Worm (Caenorhabditis elegans) whole organism, L4 larva: ENCODE results near the gene hgrs-1.

Experiments
- D1046.2 ChIP-seq: fragments of 200-800 bp; sonication (Bioruptor generic); IDR thresholded peaks from 2 replicates; pipeline ENCODE4 v1.3.6; 2022; ENCODE audit warnings: missing genetic modification characterization, missing compliant biosample characterization
- F37D6.2 ChIP-seq: sonication (generic microtip); optimal IDR thresholded peaks from 2 replicates; lab custom pipeline; 2016; ENCODE audit warnings: mild to moderate bottlenecking, missing genetic modification characterization, missing compliant biosample characterization
- F44E2.7 ChIP-seq: fragments of 200-800 bp; sonication (Bioruptor generic); IDR thresholded peaks from 2 replicates; pipeline ENCODE4 v2.1.2; 2022; ENCODE audit warnings: missing genetic modification characterization, missing compliant biosample characterization
- F49E8.2 ChIP-seq: sonication (generic microtip); optimal IDR thresholded peaks from 2 replicates; lab custom pipeline; 2016; ENCODE audit warnings: missing compliant biosample characterization, mild to moderate bottlenecking, missing genetic modification characterization, borderline replicate concordance
- R02D3.7 ChIP-seq: fragments of 150-350 bp; sonication (generic microtip); optimal IDR thresholded peaks from 3 replicates; lab custom pipeline; 2014; ENCODE audit warnings: missing biosample characterization, missing genetic modification characterization
- Y105C5A.15 ChIP-seq: fragments of 200-800 bp; sonication (Bioruptor generic); IDR thresholded peaks from 2 replicates; pipeline ENCODE4 v1.3.6; 2022; ENCODE audit warnings: missing genetic modification characterization, missing compliant biosample characterization
- ZK546.5 ChIP-seq, 2 experiments: sonication (generic microtip); optimal IDR thresholded peaks; 2 replicates each; lab custom pipeline; 2017; ENCODE audit warnings: missing biosample characterization in 2 of 2, missing genetic modification characterization in 2 of 2
- aly-2 ChIP-seq: sonication (generic microtip); optimal IDR thresholded peaks from 2 replicates; lab custom pipeline; 2018; ENCODE audit warnings: missing biosample characterization, missing genetic modification characterization
- ceh-28 ChIP-seq: fragments of 150-350 bp; optimal IDR thresholded peaks from 2 replicates; lab custom pipeline; 2014; ENCODE audit warnings: missing biosample characterization, missing genetic modification reagents, missing genetic modification characterization
- ceh-62 ChIP-seq: sonication (generic microtip); optimal IDR thresholded peaks from 2 replicates; lab custom pipeline; 2017; ENCODE audit warnings: missing biosample characterization, missing genetic modification characterization
- cey-2 ChIP-seq: sonication (generic microtip); optimal IDR thresholded peaks from 3 replicates; lab custom pipeline; 2017; ENCODE audit warnings: missing genetic modification characterization, mild to moderate bottlenecking, missing compliant biosample characterization, antibody characterized with exemption, borderline replicate concordance; ENCODE audit not compliant: insufficient read depth
- ctbp-1 ChIP-seq: fragments of 200-800 bp; sonication (Bioruptor generic); IDR thresholded peaks from 2 replicates; pipeline ENCODE4 v1.3.6; 2022; ENCODE audit warnings: missing genetic modification reagents, missing genetic modification characterization, missing compliant biosample characterization
- daf-16 ChIP-seq, 3 experiments: sonication (generic microtip); optimal IDR thresholded peaks; 2 replicates each; lab custom pipeline; 2016 to 2017; ENCODE audit warnings: missing genetic modification characterization in 3 of 3, missing genetic modification reagents in 3 of 3, mild to moderate bottlenecking in 2 of 3, missing compliant biosample characterization in 2 of 3, missing biosample characterization in 1 of 3, moderate library complexity in 1 of 3
- daf-8 ChIP-seq: fragments of 200-800 bp; sonication (Bioruptor generic); IDR thresholded peaks from 2 replicates; pipeline ENCODE4 v1.3.6; 2022; ENCODE audit warnings: missing genetic modification characterization, missing compliant biosample characterization
- dmd-6 ChIP-seq: fragments of 200-800 bp; sonication (Bioruptor generic); IDR thresholded peaks from 2 replicates; pipeline ENCODE4 v1.3.6; 2022; ENCODE audit warnings: missing genetic modification reagents, missing genetic modification characterization, missing compliant biosample characterization
- dve-1 ChIP-seq: sonication (generic microtip); optimal IDR thresholded peaks from 2 replicates; lab custom pipeline; 2017; ENCODE audit warnings: antibody characterized with exemption, mild to moderate bottlenecking, missing genetic modification characterization, missing compliant biosample characterization; ENCODE audit not compliant: insufficient read depth
- egl-43 ChIP-seq: fragments of 200-800 bp; sonication (Bioruptor generic); IDR thresholded peaks from 2 replicates; pipeline ENCODE4 v1.3.6; 2022; ENCODE audit warnings: missing genetic modification reagents, missing genetic modification characterization, missing compliant biosample characterization
- fos-1 ChIP-seq: fragments of 150-350 bp; optimal IDR thresholded peaks from 2 replicates; lab custom pipeline; 2014; ENCODE audit warnings: missing biosample characterization, missing genetic modification characterization
- hif-1 ChIP-seq, 2 experiments: sonication (generic microtip); optimal IDR thresholded peaks; 2 replicates each; lab custom pipeline; 2016 to 2017; ENCODE audit warnings: missing compliant biosample characterization in 2 of 2, missing genetic modification characterization in 2 of 2, missing genetic modification reagents in 2 of 2, missing genotype in 2 of 2, mild to moderate bottlenecking in 1 of 2
- hlh-11 ChIP-seq: fragments of 200-800 bp; sonication (Bioruptor generic); optimal IDR thresholded peaks from 2 replicates; lab custom pipeline; 2018; ENCODE audit warnings: mild to moderate bottlenecking, missing genetic modification characterization, missing compliant biosample characterization
- hlh-30 ChIP-seq: sonication (generic microtip); optimal IDR thresholded peaks from 2 replicates; lab custom pipeline; 2017; ENCODE audit warnings: antibody characterized with exemption, mild to moderate bottlenecking, missing genetic modification characterization, missing compliant biosample characterization; ENCODE audit not compliant: insufficient read depth
- hmg-1.1 ChIP-seq: fragments of 200-800 bp; sonication (Bioruptor generic); IDR thresholded peaks from 2 replicates; pipeline ENCODE4 v1.3.6; 2022; ENCODE audit warnings: missing genetic modification reagents, missing genetic modification characterization, missing compliant biosample characterization
- lin-1 ChIP-seq: fragments of 200-800 bp; sonication (Bioruptor generic); IDR thresholded peaks from 2 replicates; pipeline ENCODE4 v1.3.6; 2022; ENCODE audit warnings: missing genetic modification reagents, missing genetic modification characterization, missing compliant biosample characterization
- lin-13 ChIP-seq: fragments of 150-350 bp; optimal IDR thresholded peaks from 2 replicates; lab custom pipeline; 2014; ENCODE audit warnings: missing biosample characterization, missing genetic modification reagents, missing genetic modification characterization
- lin-15B ChIP-seq: fragments of 150-350 bp; sonication (generic microtip); optimal IDR thresholded peaks from 3 replicates; lab custom pipeline; 2014; ENCODE audit warnings: missing biosample characterization, missing genetic modification characterization
- lsy-2 ChIP-seq, 2 experiments: fragments of 150-350 bp in 1 of 2; sonication (generic microtip) in 1 of 2; optimal IDR thresholded peaks; 2 replicates each; lab custom pipeline; 2014 to 2017; ENCODE audit warnings: missing biosample characterization in 2 of 2, missing genetic modification characterization in 2 of 2
- madf-5 ChIP-seq, 2 experiments: fragments of 200-800 bp; sonication (Bioruptor generic); IDR thresholded peaks; 2 replicates each; pipeline ENCODE4 v1.3.6; 2022; ENCODE audit warnings: missing compliant biosample characterization in 2 of 2, missing genetic modification characterization in 2 of 2
- mep-1 ChIP-seq: fragments of 150-350 bp; sonication (generic microtip); optimal IDR thresholded peaks from 3 replicates; lab custom pipeline; 2014; ENCODE audit warnings: missing biosample characterization, missing genetic modification characterization
- mes-2 ChIP-seq: sonication (generic microtip); optimal IDR thresholded peaks from 2 replicates; lab custom pipeline; 2016; ENCODE audit warnings: missing genotype, mild to moderate bottlenecking, missing genetic modification characterization, missing compliant biosample characterization; ENCODE audit not compliant: poor library complexity, severe bottlenecking
- mxl-3 ChIP-seq: fragments of 200-800 bp; sonication (Bioruptor generic); optimal IDR thresholded peaks from 2 replicates; lab custom pipeline; 2018; ENCODE audit warnings: mild to moderate bottlenecking, missing genetic modification characterization, missing compliant biosample characterization
- nhr-111 ChIP-seq: fragments of 200-800 bp; sonication (Bioruptor generic); optimal IDR thresholded peaks from 2 replicates; lab custom pipeline; 2018; ENCODE audit warnings: mild to moderate bottlenecking, missing genetic modification characterization, missing compliant biosample characterization
- nhr-48 ChIP-seq: sonication (generic microtip); optimal IDR thresholded peaks from 2 replicates; lab custom pipeline; 2016; ENCODE audit warnings: mild to moderate bottlenecking, missing genetic modification characterization, missing compliant biosample characterization
- nhr-76 ChIP-seq: fragments of 150-350 bp; optimal IDR thresholded peaks from 2 replicates; lab custom pipeline; 2014; ENCODE audit warnings: missing biosample characterization, missing genetic modification characterization
- nhr-77 ChIP-seq: fragments of 150-350 bp; optimal IDR thresholded peaks from 2 replicates; lab custom pipeline; 2014; ENCODE audit warnings: missing biosample characterization, missing genetic modification characterization
- pha-4 ChIP-seq, 2 experiments: fragments of 150-350 bp in 1 of 2; fragments of 200-800 bp in 1 of 2; sonication (Bioruptor generic) in 1 of 2; IDR thresholded peaks in 1 of 2; optimal IDR thresholded peaks in 1 of 2; 2 replicates each; pipeline versions ENCODE4 v1.3.6 to Lab custom; 2014 to 2022; ENCODE audit warnings: missing genetic modification characterization in 2 of 2, missing genetic modification reagents in 2 of 2, missing biosample characterization in 1 of 2, missing compliant biosample characterization in 1 of 2
- pqm-1 ChIP-seq: sonication (generic microtip); optimal IDR thresholded peaks from 2 replicates; lab custom pipeline; 2017; ENCODE audit warnings: missing biosample characterization, missing genetic modification characterization
- rbr-2 ChIP-seq: sonication (generic microtip); optimal IDR thresholded peaks from 2 replicates; lab custom pipeline; 2016; ENCODE audit warnings: missing genotype, missing genetic modification characterization, missing compliant biosample characterization
- set-16 ChIP-seq: fragments of 200-800 bp; sonication (Bioruptor generic); IDR thresholded peaks from 2 replicates; pipeline ENCODE4 v1.3.6; 2022; ENCODE audit warnings: missing genetic modification reagents, missing genetic modification characterization, missing compliant biosample characterization
- snpc-1.2 ChIP-seq: fragments of 200-800 bp; sonication (Bioruptor generic); IDR thresholded peaks from 2 replicates; pipeline ENCODE4 v1.3.6; 2022; ENCODE audit warnings: missing genetic modification reagents, missing genetic modification characterization, missing compliant biosample characterization
- snpc-4 ChIP-seq: fragments of 150-350 bp; optimal IDR thresholded peaks from 2 replicates; lab custom pipeline; 2014; ENCODE audit warnings: missing biosample characterization, missing genetic modification characterization
- unc-130 ChIP-seq: sonication (generic microtip); optimal IDR thresholded peaks from 2 replicates; lab custom pipeline; 2016; ENCODE audit warnings: missing genetic modification reagents, missing genetic modification characterization, missing compliant biosample characterization
- unc-39 ChIP-seq: sonication (generic microtip); optimal IDR thresholded peaks from 2 replicates; lab custom pipeline; 2017; ENCODE audit warnings: missing biosample characterization, missing genetic modification characterization
- unc-62 ChIP-seq, 3 experiments: fragments of 150-350 bp in 1 of 3; sonication (generic microtip); optimal IDR thresholded peaks in 2 of 3; peaks in 1 of 3; 1 replicate in 1 of 3; 2 replicates in 2 of 3; lab custom pipeline; 2014 to 2017; ENCODE audit warnings: missing biosample characterization in 3 of 3, missing genetic modification characterization in 3 of 3, missing genetic modification reagents in 3 of 3, missing genotype in 1 of 3
- zfp-2 ChIP-seq: sonication (generic microtip); optimal IDR thresholded peaks from 2 replicates; lab custom pipeline; 2016; ENCODE audit warnings: mild to moderate bottlenecking, missing genetic modification characterization, missing compliant biosample characterization
- zfp-3 ChIP-seq: fragments of 200-800 bp; sonication (Bioruptor generic); conservative IDR thresholded peaks from 2 replicates; pipeline ENCODE4 v1.3.6; 2022; ENCODE audit warnings: missing genetic modification reagents, missing genetic modification characterization, missing compliant biosample characterization
- ztf-7 ChIP-seq: fragments of 150-350 bp; optimal IDR thresholded peaks from 2 replicates; lab custom pipeline; 2014; ENCODE audit warnings: missing biosample characterization, missing genetic modification characterization

hgrs-1 gene

ce11 chrIV:8232428-8232827 lies 26.6 kb upstream of the hgrs-1 start (continued):
- TF ChIP-seq snpc-4 (no peak), unc-39 (tag; lab: Kevin White, UChicago) (no peak), lsy-2 (tag; optimal IDR thresholded peaks at IDR 0.05; lab: Kevin White, UChicago) (peak in 1 of 2 experiments; percentile 38), dmd-6 (0 out of 2 replicates have a peak, but pooled peaks have one; percentile 10), ceh-28 (no peak), D1046.2 (GFP tag; lab: Robert Waterston, UW) (no peak), egl-43 (GFP tag; lab: Robert Waterston, UW) (no peak), snpc-1.2 (GFP tag; lab: Robert Waterston, UW) (no peak), R02D3.7 (tag; lab: Kevin White, UChicago) (no peak), pha-4 (GFP tag; IDR thresholded peaks at IDR 0.05; lab: Robert Waterston, UW) (no peak), pha-4 (tag; optimal IDR thresholded peaks at IDR 0.05; lab: Kevin White, UChicago) (no peak), ceh-62 (no peak), unc-130 (no peak), lin-1 (no peak), fos-1 (tag; lab: Kevin White, UChicago) (no peak), rbr-2 (tag; lab: Kevin White, UChicago) (no peak), zfp-3 (GFP tag; lab: Robert Waterston, UW) (no peak), F37D6.2 (tag; lab: Kevin White, UChicago) (no peak), Y105C5A.15 (GFP tag; lab: Robert Waterston, UW) (no peak), nhr-111 (GFP tag; lab: Kevin White, UChicago) (no peak), ztf-7 (no peak), aly-2 (no peak), ctbp-1 (no peak), nhr-77 (tag; lab: Kevin White, UChicago) (peak; percentile 19), mep-1 (tag; lab: Kevin White, UChicago) (peak; percentile 5), F44E2.7 (GFP tag; lab: Robert Waterston, UW) (no peak), ZK546.5 (tag; optimal IDR thresholded peaks at IDR 0.05; lab: Kevin White, UChicago) (no peak), cey-2 (tag; lab: Kevin White, UChicago) (no peak), daf-16 (GFP tag; optimal IDR thresholded peaks at IDR 0.05; lab: Kevin White, UChicago) (no peak), daf-16 (tag; optimal IDR thresholded peaks at IDR 0.05; lab: Kevin White, UChicago) (peak; percentile 13), unc-62 (GFP tag; optimal IDR thresholded peaks at IDR 0.05 in 1 of 2; lab: Kevin White, UChicago) (no peak), unc-62 (tag; optimal IDR thresholded peaks at IDR 0.05; lab: Kevin White, UChicago) (no peak), zfp-2 (no peak), hmg-1.1 (0 out of 2 replicates have a peak, but pooled peaks have one; percentile 15), hlh-11 (tag; lab: Kevin White, UChicago) (peak; percentile 25), nhr-76 (tag; lab: Kevin White, UChicago) (no peak)
- TF ChIP-seq, all 104 proteins: peak for 12

- TF ChIP-seq set-16 (peak; percentile 55), dmd-6 (peak; percentile 91), lin-1 (peak; percentile 31; the same call in 1 of the 2 replicates), nhr-77 (tag; lab: Kevin White, UChicago) (peak; percentile 33), pqm-1 (peak; percentile 21), rbr-2 (tag; lab: Kevin White, UChicago) (peak; percentile 48), dve-1 (tag; lab: Kevin White, UChicago) (peak; percentile 78), lin-13 (GFP tag; lab: Kevin White, UChicago) (peak; percentile 10), madf-5 (GFP tag; IDR thresholded peaks at IDR 0.05; lab: Robert Waterston, UW) (no peak), hlh-30 (tag; lab: Kevin White, UChicago) (peak; percentile 71), unc-62 (GFP tag; optimal IDR thresholded peaks at IDR 0.05 in 1 of 2; lab: Kevin White, UChicago) (peak in 1 of 2 experiments; percentile 99), unc-62 (tag; optimal IDR thresholded peaks at IDR 0.05; lab: Kevin White, UChicago) (no peak), hlh-11 (tag; lab: Kevin White, UChicago) (peak; percentile 96), ctbp-1 (no peak), nhr-48 (tag; lab: Kevin White, UChicago) (peak; percentile 82), mes-2 (tag; lab: Kevin White, UChicago) (peak; percentile 65), daf-8 (GFP tag; lab: Robert Waterston, UW) (no peak), lin-15B (no peak), snpc-4 (no peak), mxl-3 (GFP tag; lab: Kevin White, UChicago) (peak; percentile 80), mep-1 (tag; lab: Kevin White, UChicago) (peak; percentile 41), cey-2 (tag; lab: Kevin White, UChicago) (no peak), lsy-2 (tag; optimal IDR thresholded peaks at IDR 0.05; lab: Kevin White, UChicago) (peak in 1 of 2 experiments; percentile 34), F37D6.2 (tag; lab: Kevin White, UChicago) (no peak), pha-4 (GFP tag; IDR thresholded peaks at IDR 0.05; lab: Robert Waterston, UW) (0 out of 2 replicates have a peak, but pooled peaks have one; percentile 13), pha-4 (tag; optimal IDR thresholded peaks at IDR 0.05; lab: Kevin White, UChicago) (no peak), hif-1 (tag; optimal IDR thresholded peaks at IDR 0.05; lab: Kevin White, UChicago) (peak in 1 of 2 experiments; percentile 61), F49E8.2 (tag; lab: Kevin White, UChicago) (no peak)
Observed at ce11 chrIV:8229523-8229922, 23.7 kb upstream of the hgrs-1 start.
